Fruit fly (Drosophila melanogaster) whole organism, adult: ENCODE data around the gene Gr93a.

Experiments used
- CG11617 ChIP-seq: fragments of 200-800 bp; sonication (Bioruptor generic); optimal IDR thresholded peaks from 2 replicates; lab custom pipeline; 2017; ENCODE audit warnings: mild to moderate bottlenecking, missing biosample characterization, missing genetic modification reagents, missing genetic modification characterization
- CG12768 ChIP-seq: fragments of 200-800 bp; sonication (Bioruptor generic); optimal IDR thresholded peaks from 2 replicates; lab custom pipeline; 2017; ENCODE audit warnings: missing biosample characterization, missing genetic modification characterization, mild to moderate bottlenecking, moderate library complexity, missing genetic modification reagents
- CG14711 ChIP-seq: fragments of 200-800 bp; sonication (Bioruptor generic); optimal IDR thresholded peaks from 2 replicates; lab custom pipeline; 2018; ENCODE audit warnings: missing biosample characterization, mild to moderate bottlenecking, missing genetic modification characterization, moderate library complexity
- CG1620 ChIP-seq: fragments of 200-800 bp; sonication (Bioruptor generic); optimal IDR thresholded peaks from 2 replicates; lab custom pipeline; 2016; ENCODE audit warnings: missing biosample characterization, missing genetic modification characterization
- CG33017 ChIP-seq: fragments of 200-800 bp; sonication (Bioruptor generic); optimal IDR thresholded peaks from 2 replicates; lab custom pipeline; 2018; ENCODE audit warnings: missing biosample characterization, mild to moderate bottlenecking, missing genetic modification characterization, moderate library complexity
- CG5204 ChIP-seq: fragments of 200-800 bp; sonication (Bioruptor generic); optimal IDR thresholded peaks from 2 replicates; lab custom pipeline; 2016; ENCODE audit warnings: missing biosample characterization, missing genetic modification characterization
- CG7045 ChIP-seq: fragments of 200-800 bp; sonication (Bioruptor generic); optimal IDR thresholded peaks from 2 replicates; lab custom pipeline; 2017; ENCODE audit warnings: missing biosample characterization, mild to moderate bottlenecking, missing genetic modification characterization
- CG7101 ChIP-seq: fragments of 200-800 bp; sonication (Bioruptor generic); optimal IDR thresholded peaks from 2 replicates; lab custom pipeline; 2018; ENCODE audit warnings: missing biosample characterization, mild to moderate bottlenecking, missing genetic modification characterization, moderate library complexity
- Clk ChIP-seq: fragments of 200-800 bp; sonication (Bioruptor generic); optimal IDR thresholded peaks from 2 replicates; lab custom pipeline; 2017; ENCODE audit warnings: missing biosample characterization, missing genetic modification characterization
- Crg-1 ChIP-seq: fragments of 200-800 bp; sonication (Bioruptor generic); optimal IDR thresholded peaks from 2 replicates; lab custom pipeline; 2016; ENCODE audit warnings: missing biosample characterization, missing genetic modification characterization
- Hr96 ChIP-seq: fragments of 200-800 bp; sonication (Bioruptor generic); optimal IDR thresholded peaks from 2 replicates; lab custom pipeline; 2016; ENCODE audit warnings: missing biosample characterization, missing genetic modification characterization
- Mnt ChIP-seq: fragments of 200-800 bp; sonication (Bioruptor generic); optimal IDR thresholded peaks from 2 replicates; lab custom pipeline; 2016; ENCODE audit warnings: missing biosample characterization, mild to moderate bottlenecking, missing genetic modification characterization
- bab1 ChIP-seq: fragments of 200-800 bp; sonication (Bioruptor generic); optimal IDR thresholded peaks from 3 replicates; lab custom pipeline; 2019; ENCODE audit warnings: missing biosample characterization, mild to moderate bottlenecking, missing genetic modification characterization, moderate library complexity
- cic ChIP-seq: fragments of 200-800 bp; sonication (Bioruptor generic); optimal IDR thresholded peaks from 2 replicates; lab custom pipeline; 2017; ENCODE audit warnings: missing biosample characterization, mild to moderate bottlenecking, missing genetic modification characterization, moderate library complexity
- cnc ChIP-seq, 2 experiments: fragments of >200 bp; optimal IDR thresholded peaks; 2 replicates each; lab custom pipeline; 2017
- kay ChIP-seq: fragments of 200-800 bp; sonication (Bioruptor generic); peaks from one replicate; lab custom pipeline; 2016; ENCODE audit warnings: missing biosample characterization, missing genetic modification characterization, borderline replicate concordance
- ovo ChIP-seq: fragments of 200-800 bp; sonication (Bioruptor generic); optimal IDR thresholded peaks from 2 replicates; lab custom pipeline; 2016; ENCODE audit warnings: missing biosample characterization, missing genetic modification characterization
- pad ChIP-seq: fragments of 200-800 bp; sonication (Bioruptor generic); optimal IDR thresholded peaks from 3 replicates; lab custom pipeline; 2017; ENCODE audit warnings: missing biosample characterization, missing genetic modification characterization, mild to moderate bottlenecking, moderate library complexity, missing genetic modification reagents
- tj ChIP-seq: fragments of 200-800 bp; sonication (Bioruptor generic); optimal IDR thresholded peaks from 3 replicates; lab custom pipeline; 2017; ENCODE audit warnings: missing biosample characterization, mild to moderate bottlenecking, missing genetic modification characterization, moderate library complexity
- toe ChIP-seq: fragments of 200-800 bp; sonication (Bioruptor generic); optimal IDR thresholded peaks from 2 replicates; lab custom pipeline; 2016; ENCODE audit warnings: missing biosample characterization, missing genetic modification characterization

Gr93a gene

DNA sequence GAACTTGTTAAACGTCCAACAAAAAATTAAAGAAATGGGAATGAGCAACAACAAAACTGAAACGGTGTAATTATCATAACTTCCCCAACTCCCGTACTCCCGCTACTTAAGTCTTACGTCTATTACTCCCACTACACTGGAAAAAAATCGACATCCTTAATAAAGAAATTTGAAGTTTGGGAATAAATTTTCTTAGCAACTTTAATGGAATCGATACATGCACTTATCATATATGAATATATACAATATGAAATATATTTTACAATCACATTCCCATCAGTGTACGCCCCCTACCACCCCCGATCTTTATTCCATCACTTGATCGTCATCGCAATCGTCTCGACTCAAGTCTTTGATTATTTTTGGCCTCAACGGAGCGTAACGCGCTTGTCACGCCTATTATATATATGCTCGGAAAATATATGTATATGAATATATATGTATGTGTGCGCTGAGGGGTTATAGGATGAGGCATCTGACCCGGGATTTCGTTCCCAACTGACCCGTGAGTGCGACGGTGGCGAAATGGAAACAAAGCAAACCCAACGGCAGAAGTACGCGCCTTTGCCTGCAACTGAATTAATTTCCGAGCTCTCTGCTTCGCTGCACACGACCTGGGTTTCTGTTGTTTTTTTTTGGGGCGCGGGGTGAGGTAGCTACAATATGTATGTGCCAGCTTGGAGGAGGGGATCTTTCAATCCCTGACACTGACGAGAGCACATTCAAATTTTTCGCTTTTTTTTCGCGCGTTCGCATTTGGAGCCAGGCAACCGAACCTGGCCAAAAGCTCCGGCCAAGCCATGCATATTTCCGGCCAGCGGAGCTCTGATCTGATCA lies 2.1 kb downstream of the Gr93a start:
- TF ChIP-seq Clk (no peak), CG1620 (GFP tag; lab: Kevin White, UChicago) (no peak), bab1 (GFP tag; lab: Kevin White, UChicago) (no peak), Mnt (GFP tag; lab: Kevin White, UChicago) (no peak), CG12768 (GFP tag; lab: Kevin White, UChicago) (no peak), kay (GFP tag; lab: Kevin White, UChicago) (no peak), CG5204 (GFP tag; lab: Kevin White, UChicago) (no peak), CG7045 (GFP tag; lab: Kevin White, UChicago) (no peak), ovo (GFP tag; lab: Kevin White, UChicago) (no peak), CG7101 (tag; lab: Kevin White, UChicago) (no peak), pad (GFP tag; lab: Kevin White, UChicago) (no peak), CG14711 (tag; lab: Kevin White, UChicago) (no peak)

DNA sequence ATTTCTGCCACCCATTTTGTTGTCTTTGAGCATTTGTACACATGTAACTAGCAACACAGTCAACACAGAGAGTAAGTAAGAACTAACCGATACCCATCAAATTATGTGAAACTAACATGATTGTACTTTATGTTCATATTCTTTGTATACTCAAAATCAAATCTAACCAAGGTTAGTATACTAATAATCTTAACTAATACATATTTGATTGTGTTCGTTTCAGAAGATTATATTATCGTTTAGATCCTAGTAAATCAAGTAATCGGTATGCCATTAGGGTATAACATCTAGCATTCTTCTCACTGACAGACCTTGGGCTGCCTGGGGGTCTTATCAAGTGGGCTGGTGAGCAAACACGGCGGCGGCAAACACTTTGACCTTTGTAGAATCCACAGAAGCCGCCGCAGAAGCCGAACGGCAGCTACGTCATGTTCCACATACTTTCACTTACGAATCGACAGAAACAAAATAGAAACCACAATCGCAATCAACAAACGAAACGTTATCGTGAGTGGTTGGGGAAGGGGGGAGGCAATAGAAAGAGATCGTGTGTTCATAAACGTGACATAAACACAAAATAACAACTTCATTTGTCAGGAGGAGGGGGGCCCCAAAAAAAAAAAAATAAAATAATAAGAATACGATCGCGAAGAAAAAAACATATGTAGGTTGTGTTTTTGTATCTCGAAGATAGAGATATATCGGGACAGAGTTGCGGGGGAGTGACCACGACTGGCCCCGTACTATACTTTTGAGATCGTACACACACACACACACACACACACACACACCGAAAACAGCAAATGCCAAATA lies 3.3 kb downstream of the Gr93a start:
- TF ChIP-seq CG1620 (GFP tag; lab: Kevin White, UChicago): no peak
- no peak for TF ChIP-seq kay (GFP tag; lab: Kevin White, UChicago)
- no peak for TF ChIP-seq toe
- TF ChIP-seq Hr96 (GFP tag; lab: Kevin White, UChicago): no peak
- no peak for TF ChIP-seq ovo (GFP tag; lab: Kevin White, UChicago)
- no peak for TF ChIP-seq CG12768 (GFP tag; lab: Kevin White, UChicago)
- no peak for TF ChIP-seq CG11617 (GFP tag; lab: Kevin White, UChicago)
- no peak for TF ChIP-seq bab1 (GFP tag; lab: Kevin White, UChicago)
- TF ChIP-seq Crg-1 (GFP tag; lab: Kevin White, UChicago): no peak
- TF ChIP-seq cnc (optimal IDR thresholded peaks at IDR 0.05; lab: Kevin White, UChicago): no peak
- TF ChIP-seq CG33017 (tag; lab: Kevin White, UChicago): no peak
- TF ChIP-seq CG7101 (tag; lab: Kevin White, UChicago): no peak
- no peak for TF ChIP-seq pad (GFP tag; lab: Kevin White, UChicago)
- no peak for TF ChIP-seq Mnt (GFP tag; lab: Kevin White, UChicago)
- no peak for TF ChIP-seq tj (GFP tag; lab: Kevin White, UChicago)
- no peak for TF ChIP-seq Clk
- TF ChIP-seq cic: no peak

DNA sequence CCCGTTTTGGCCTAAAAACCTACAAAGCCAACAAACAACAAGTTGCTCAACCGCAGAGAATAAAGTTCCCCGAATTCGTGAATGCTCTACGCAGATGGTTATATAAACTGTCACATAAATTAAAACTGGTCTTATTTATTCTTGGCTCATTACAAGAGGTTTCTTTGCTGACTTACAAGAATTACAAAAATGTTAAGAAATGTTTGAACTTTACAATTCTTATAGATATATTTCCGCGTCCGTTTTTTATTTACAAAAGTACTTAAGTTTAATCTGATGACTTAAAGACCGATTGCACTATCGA lies 3.9 kb downstream of the Gr93a start:
- TF ChIP-seq toe (no peak), CG7045 (GFP tag; lab: Kevin White, UChicago) (no peak), CG11617 (GFP tag; lab: Kevin White, UChicago) (no peak), CG12768 (GFP tag; lab: Kevin White, UChicago) (no peak), cnc (optimal IDR thresholded peaks at IDR 0.05; lab: Kevin White, UChicago) (no peak), CG33017 (tag; lab: Kevin White, UChicago) (no peak), Crg-1 (GFP tag; lab: Kevin White, UChicago) (no peak), Mnt (GFP tag; lab: Kevin White, UChicago) (no peak), ovo (GFP tag; lab: Kevin White, UChicago) (no peak), CG7101 (tag; lab: Kevin White, UChicago) (no peak), Clk (no peak), Hr96 (GFP tag; lab: Kevin White, UChicago) (no peak), cic (no peak), pad (GFP tag; lab: Kevin White, UChicago) (no peak), CG1620 (GFP tag; lab: Kevin White, UChicago) (no peak)

DNA sequence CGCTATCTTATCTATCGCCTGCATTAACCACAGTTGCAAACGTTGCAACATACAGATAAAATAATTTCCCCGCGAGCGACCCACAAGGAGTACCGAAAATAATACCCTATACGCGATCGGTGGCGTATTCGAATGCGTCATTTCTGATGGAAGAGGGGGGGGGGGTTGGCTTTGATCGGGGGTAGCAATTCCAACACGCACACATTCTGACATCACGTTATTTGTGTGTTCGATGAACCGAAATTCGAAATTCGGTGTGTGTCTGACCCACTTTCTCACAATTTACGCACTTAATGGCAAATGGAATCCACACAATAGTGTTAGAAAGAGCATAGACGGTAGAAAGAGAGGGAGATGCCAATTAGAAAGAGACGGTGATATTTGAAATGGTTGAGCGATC lies 4.3 kb downstream of the Gr93a start:
- TF ChIP-seq Mnt (GFP tag; lab: Kevin White, UChicago) (no peak), cic (no peak), CG12768 (GFP tag; lab: Kevin White, UChicago) (no peak), Clk (no peak), ovo (GFP tag; lab: Kevin White, UChicago) (no peak), Crg-1 (GFP tag; lab: Kevin White, UChicago) (no peak), CG14711 (tag; lab: Kevin White, UChicago) (no peak), toe (no peak), CG33017 (tag; lab: Kevin White, UChicago) (no peak), CG7045 (GFP tag; lab: Kevin White, UChicago) (no peak), Hr96 (GFP tag; lab: Kevin White, UChicago) (no peak)

DNA sequence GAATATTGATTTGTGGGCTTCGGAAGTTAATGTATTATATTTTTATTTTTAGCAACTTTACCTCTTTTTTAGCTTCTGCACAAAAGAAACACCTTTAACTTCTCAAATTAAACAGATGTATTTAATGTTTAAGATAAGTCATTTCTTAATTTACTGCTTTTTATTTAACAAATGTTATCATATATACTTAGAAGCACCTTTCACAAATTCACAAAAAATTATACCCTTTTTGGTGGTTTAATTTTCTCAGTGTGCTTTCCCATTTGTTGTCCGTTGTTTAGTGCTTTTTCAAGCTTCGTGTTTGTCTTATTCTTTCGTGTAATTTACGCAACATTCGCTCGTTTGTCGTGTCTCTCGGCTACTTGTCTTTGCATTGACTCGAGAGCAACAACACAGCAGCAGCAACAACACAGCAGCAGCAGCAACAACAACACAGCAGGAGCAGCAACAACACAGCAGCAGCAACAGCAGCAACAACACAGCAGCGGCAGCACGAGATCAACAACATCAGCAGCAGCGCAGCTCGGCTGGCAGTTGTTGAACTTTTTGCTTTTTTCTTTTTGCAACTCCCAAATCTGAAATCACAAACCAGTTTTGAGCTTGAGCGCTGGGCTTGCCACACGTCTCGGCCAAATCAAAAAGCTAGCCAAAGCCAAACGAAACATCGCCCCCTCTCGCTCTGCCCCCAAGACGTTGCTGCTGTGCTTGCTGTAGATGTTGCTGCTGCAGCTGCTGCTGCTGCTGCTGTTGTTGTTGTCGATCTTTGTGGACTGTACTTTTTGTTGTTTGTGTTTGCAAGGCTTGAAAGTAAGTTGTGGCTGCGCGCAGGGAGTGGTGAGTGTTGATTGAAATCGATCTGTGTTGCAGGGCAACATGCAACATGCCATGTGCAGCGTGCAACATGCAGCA lies 5.0 kb downstream of the Gr93a start:
- no peak for TF ChIP-seq CG11617 (GFP tag; lab: Kevin White, UChicago)
- no peak for TF ChIP-seq pad (GFP tag; lab: Kevin White, UChicago)
- TF ChIP-seq Mnt (GFP tag; lab: Kevin White, UChicago): no peak
- TF ChIP-seq kay (GFP tag; lab: Kevin White, UChicago): no peak
- no peak for TF ChIP-seq CG5204 (GFP tag; lab: Kevin White, UChicago)
- no peak for TF ChIP-seq Crg-1 (GFP tag; lab: Kevin White, UChicago)
